Worm (Caenorhabditis elegans) whole organism, mixed stage, embryonic: Measurements from ENCODE around the gene Y32G9A.2.

Experiments
- lin-13 ChIP-seq: fragments of 150-350 bp; optimal IDR thresholded peaks from 2 replicates; lab custom pipeline; 2014; ENCODE audit warnings: missing biosample characterization, missing genetic modification characterization
- lsy-2 ChIP-seq: fragments of 150-350 bp; optimal IDR thresholded peaks from 2 replicates; lab custom pipeline; 2014; ENCODE audit warnings: missing biosample characterization, missing genetic modification characterization
- nhr-237 ChIP-seq: fragments of 150-350 bp; optimal IDR thresholded peaks from 2 replicates; lab custom pipeline; 2014; ENCODE audit warnings: missing biosample characterization, missing genetic modification characterization

- no peak for TF ChIP-seq nhr-237 (tag; lab: Kevin White, UChicago)
- no peak for TF ChIP-seq lin-13 (tag; lab: Kevin White, UChicago)
- TF ChIP-seq lsy-2 (tag; lab: Kevin White, UChicago), result no peak
Measured at ce11 chrV:1968809-1969208, 50.5 kb downstream of the Y32G9A.2 start.
